Worm (Caenorhabditis elegans) whole organism, midembryonic: ENCODE measurements around the gene Y51H4A.5.
"Not testable (repeated sequence)": the region's sequence is repeated elsewhere in the genome, so short reads cannot be mapped to it uniquely, and the experiment has no call there.

Experiments
- T22C8.4 ChIP-seq: fragments of 200-800 bp; sonication (Bioruptor generic); IDR thresholded peaks from 2 replicates; pipeline ENCODE4 v1.3.6; 2022; ENCODE audit warnings: missing genetic modification characterization, missing compliant biosample characterization
- cog-1 ChIP-seq: sonication (generic microtip); optimal IDR thresholded peaks from 2 replicates; lab custom pipeline; 2016; ENCODE audit warnings: missing genetic modification characterization, missing compliant biosample characterization
- flt-1 ChIP-seq: fragments of 200-800 bp; sonication (Bioruptor generic); IDR thresholded peaks from 2 replicates; pipeline ENCODE4 v1.3.6; 2022; ENCODE audit warnings: missing genetic modification characterization, missing compliant biosample characterization
- klf-2 ChIP-seq: fragments of 200-800 bp; sonication (Bioruptor generic); conservative IDR thresholded peaks from 2 replicates; pipeline ENCODE4 v1.3.6; 2022; ENCODE audit warnings: missing genetic modification reagents, missing genetic modification characterization, missing compliant biosample characterization
- med-1 ChIP-seq: sonication (generic microtip); optimal IDR thresholded peaks from 2 replicates; lab custom pipeline; 2017; ENCODE audit warnings: missing genetic modification characterization, mild to moderate bottlenecking, missing compliant biosample characterization, antibody characterized with exemption, missing genetic modification reagents; ENCODE audit not compliant: insufficient read depth
- ref-1 ChIP-seq: fragments of 200-800 bp; sonication (Bioruptor generic); conservative IDR thresholded peaks from 2 replicates; pipeline ENCODE4 v1.3.6; 2022; ENCODE audit warnings: missing genetic modification reagents, missing genetic modification characterization, missing compliant biosample characterization
- tab-1 ChIP-seq: fragments of 200-800 bp; sonication (Bioruptor generic); IDR thresholded peaks from 2 replicates; pipeline ENCODE4 v1.3.6; 2022; ENCODE audit warnings: missing genetic modification characterization, missing compliant biosample characterization
- ztf-23 ChIP-seq: fragments of 200-800 bp; sonication (Bioruptor generic); IDR thresholded peaks from 2 replicates; pipeline ENCODE4 v1.3.6; 2022; ENCODE audit warnings: missing genetic modification reagents, missing genetic modification characterization, missing compliant biosample characterization
- ztf-29 ChIP-seq: fragments of 200-800 bp; sonication (Bioruptor generic); IDR thresholded peaks from 2 replicates; pipeline ENCODE4 v1.3.6; 2022; ENCODE audit warnings: missing genetic modification reagents, missing genetic modification characterization, missing compliant biosample characterization

Y51H4A.5 gene

ce11 chrIV:16492327-16492726 is 33.6 kb downstream of the Y51H4A.5 start:
- TF ChIP-seq flt-1 = peak; percentile 80; the same call in 1 of the 2 replicates
- TF ChIP-seq ref-1 (GFP tag; lab: Robert Waterston, UW) = no peak
- TF ChIP-seq T22C8.4 = peak; percentile 80
- peak; percentile 87 for TF ChIP-seq cog-1

- TF ChIP-seq T22C8.4 (0 out of 2 replicates have a peak, but pooled peaks have one; percentile 16), ztf-23 (0 out of 2 replicates have a peak, but pooled peaks have one; percentile 73), tab-1 (GFP tag; lab: Robert Waterston, UW) (no peak), flt-1 (peak; percentile 71), cog-1 (peak; percentile 67)
Observed at ce11 chrIV:16491411-16492036, 34.4 kb downstream of the Y51H4A.5 start.

ce11 chrIV:16489958-16490357 is 36.0 kb downstream of the Y51H4A.5 start:
- TF ChIP-seq T22C8.4 (0 out of 2 replicates have a peak, but pooled peaks have one; percentile 17), med-1 (GFP tag; lab: Kevin White, UChicago) (no peak), tab-1 (GFP tag; lab: Robert Waterston, UW) (0 out of 2 replicates have a peak, but pooled peaks have one; percentile 23)

- no peak for TF ChIP-seq cog-1
- TF ChIP-seq ztf-23 = no peak
- TF ChIP-seq T22C8.4 = no peak
Observed at ce11 chrIV:16488921-16489320, 37.0 kb downstream of the Y51H4A.5 start, which contains the start of gene rho-1. Gene rho-1 (minus strand): TSS chrIV:16489021.

ce11 chrIV:16483273-16484204 is 42.4 kb downstream of the Y51H4A.5 start:
- no peak for TF ChIP-seq ref-1 (GFP tag; lab: Robert Waterston, UW)
- 0 out of 2 replicates have a peak, but pooled peaks have one; percentile 50 for TF ChIP-seq T22C8.4

- TF ChIP-seq med-1 (GFP tag; lab: Kevin White, UChicago) (no peak), ztf-29 (GFP tag; lab: Robert Waterston, UW) (no peak), T22C8.4 (peak; percentile 51; the same call in 1 of the 2 replicates)
Observed at ce11 chrIV:16482790-16483189, 43.1 kb downstream of the Y51H4A.5 start.

- TF ChIP-seq ref-1 (GFP tag; lab: Robert Waterston, UW); klf-2 (GFP tag; lab: Robert Waterston, UW); cog-1: not testable (repeated sequence)
Observed at ce11 chrIV:16480888-16481287, 45.0 kb downstream of the Y51H4A.5 start, which contains the start of gene Y51H4A.938. Gene Y51H4A.938 (plus strand): TSS chrIV:16481188.

ce11 chrIV:16477169-16477568 is 48.8 kb downstream of the Y51H4A.5 start, which contains the start of gene Y51H4A.1:
Gene Y51H4A.1 (minus strand): TSS chrIV:16477295.
- TF ChIP-seq ztf-29 (GFP tag; lab: Robert Waterston, UW) = no peak
- no peak for TF ChIP-seq ref-1 (GFP tag; lab: Robert Waterston, UW)
- no peak for TF ChIP-seq cog-1
- TF ChIP-seq klf-2 (GFP tag; lab: Robert Waterston, UW) = no peak
- TF ChIP-seq flt-1 = no peak
- TF ChIP-seq T22C8.4 = no peak
- TF ChIP-seq tab-1 (GFP tag; lab: Robert Waterston, UW) = no peak
- TF ChIP-seq med-1 (GFP tag; lab: Kevin White, UChicago) = no peak
- no peak for TF ChIP-seq ztf-23

- TF ChIP-seq med-1 (GFP tag; lab: Kevin White, UChicago) = no peak
- TF ChIP-seq tab-1 (GFP tag; lab: Robert Waterston, UW) = no peak
- TF ChIP-seq cog-1 = no peak
- no peak for TF ChIP-seq ref-1 (GFP tag; lab: Robert Waterston, UW)
- TF ChIP-seq klf-2 (GFP tag; lab: Robert Waterston, UW) = no peak
- TF ChIP-seq ztf-29 (GFP tag; lab: Robert Waterston, UW) = no peak
- no peak for TF ChIP-seq flt-1
- no peak for TF ChIP-seq ztf-23
- TF ChIP-seq T22C8.4 = no peak
Observed at ce11 chrIV:16476081-16476480, 49.9 kb downstream of the Y51H4A.5 start.
